Worm (Caenorhabditis elegans) whole organism, L1 larva: ENCODE data around the gene dhhc-1.

ENCODE experiments used
- efl-1 ChIP-seq, 4 experiments: fragments of 150-350 bp; optimal IDR thresholded peaks in 3 of 4; peaks in 1 of 4; 1 replicate in 1 of 4; 2 replicates in 3 of 4; lab custom pipeline; 2014; ENCODE audit warnings: missing biosample characterization in 2 of 4, missing genetic modification characterization in 2 of 4, missing genetic modification reagents in 2 of 4
- egl-27 ChIP-seq, 2 experiments: fragments of 150-350 bp in 1 of 2; sonication (generic microtip); optimal IDR thresholded peaks; 3 replicates each; lab custom pipeline; 2017 to 2018; ENCODE audit warnings: missing biosample characterization in 2 of 2, missing genetic modification characterization in 2 of 2, missing genetic modification reagents in 2 of 2
- nhr-84 ChIP-seq: sonication (generic microtip); optimal IDR thresholded peaks from 2 replicates; lab custom pipeline; 2017; ENCODE audit warnings: missing biosample characterization, missing genetic modification characterization

ce11 chrX:15076909-15077308 lies 23.3 kb downstream of the dhhc-1 start:
- TF ChIP-seq efl-1 (optimal IDR thresholded peaks at IDR 0.05; lab: Kevin White, UChicago) (no peak), efl-1 (GFP tag; optimal IDR thresholded peaks at IDR 0.05 in 1 of 2; lab: Kevin White, UChicago) (no peak), egl-27 (tag; optimal IDR thresholded peaks at IDR 0.05; lab: Kevin White, UChicago) (no peak), nhr-84 (tag; lab: Kevin White, UChicago) (no peak)
